Worm (Caenorhabditis elegans) whole organism, young adult: ENCODE data around the gene ZK185.4.

Experiments used
- B0261.1 ChIP-seq: sonication (generic microtip); optimal IDR thresholded peaks from 2 replicates; lab custom pipeline; 2016; ENCODE audit warnings: mild to moderate bottlenecking, missing genetic modification characterization, moderate library complexity, missing compliant biosample characterization
- C06A6.2 ChIP-seq: fragments of 200-800 bp; sonication (Bioruptor generic); conservative IDR thresholded peaks from 2 replicates; pipeline ENCODE4 v1.3.6; 2022; ENCODE audit warnings: missing genetic modification characterization, missing compliant biosample characterization
- F57C9.4 ChIP-seq: sonication (generic microtip); optimal IDR thresholded peaks from 2 replicates; lab custom pipeline; 2017; ENCODE audit warnings: mild to moderate bottlenecking, missing genetic modification characterization, missing compliant biosample characterization
- K12H6.12 ChIP-seq: fragments of 200-800 bp; sonication (Bioruptor generic); optimal IDR thresholded peaks from 2 replicates; lab custom pipeline; 2018; ENCODE audit warnings: mild to moderate bottlenecking, missing genetic modification characterization, missing compliant biosample characterization
- Y79H2A.3 ChIP-seq: fragments of 200-800 bp; sonication (Bioruptor generic); conservative IDR thresholded peaks from 2 replicates; pipeline ENCODE4 v1.3.6; 2022; ENCODE audit warnings: missing genetic modification reagents, missing genetic modification characterization, missing compliant biosample characterization
- atf-7 ChIP-seq: sonication (generic microtip); optimal IDR thresholded peaks from 2 replicates; lab custom pipeline; 2017; ENCODE audit warnings: mild to moderate bottlenecking, missing genetic modification characterization, missing compliant biosample characterization
- athp-1 ChIP-seq: sonication (generic microtip); optimal IDR thresholded peaks from 2 replicates; lab custom pipeline; 2017; ENCODE audit warnings: mild to moderate bottlenecking, missing genetic modification characterization, missing compliant biosample characterization
- attf-5 ChIP-seq: fragments of 200-800 bp; sonication (Bioruptor generic); optimal IDR thresholded peaks from 2 replicates; lab custom pipeline; 2018; ENCODE audit warnings: mild to moderate bottlenecking, missing genetic modification characterization, missing compliant biosample characterization
- bed-2 ChIP-seq: fragments of 200-800 bp; sonication (Bioruptor generic); IDR thresholded peaks from 2 replicates; pipeline ENCODE4 v1.3.6; 2022; ENCODE audit warnings: missing genetic modification reagents, missing genetic modification characterization, missing compliant biosample characterization
- chd-7 ChIP-seq: sonication (generic microtip); optimal IDR thresholded peaks from 2 replicates; lab custom pipeline; 2016; ENCODE audit warnings: mild to moderate bottlenecking, missing genetic modification characterization, moderate library complexity, missing compliant biosample characterization
- dox-1 ChIP-seq: fragments of 200-800 bp; sonication (Bioruptor generic); IDR thresholded peaks from 2 replicates; pipeline ENCODE4 v1.3.6; 2022; ENCODE audit warnings: missing genetic modification reagents, missing genetic modification characterization, missing compliant biosample characterization
- efl-1 ChIP-seq: fragments of 150-350 bp; optimal IDR thresholded peaks from 2 replicates; lab custom pipeline; 2014; ENCODE audit warnings: missing biosample characterization, missing genetic modification reagents, missing genetic modification characterization
- egrh-3 ChIP-seq: fragments of 200-800 bp; sonication (Bioruptor generic); IDR thresholded peaks from 2 replicates; pipeline ENCODE4 v1.3.6; 2022; ENCODE audit warnings: missing genetic modification reagents, missing genetic modification characterization, missing compliant biosample characterization
- gei-17 ChIP-seq: fragments of 200-800 bp; sonication (Bioruptor generic); optimal IDR thresholded peaks from 2 replicates; lab custom pipeline; 2018; ENCODE audit warnings: mild to moderate bottlenecking, missing genetic modification characterization, missing compliant biosample characterization
- him-1 ChIP-seq: sonication (generic microtip); optimal IDR thresholded peaks from 2 replicates; lab custom pipeline; 2016; ENCODE audit warnings: missing genotype, missing genetic modification reagents, missing genetic modification characterization, missing compliant biosample characterization
- hmg-20 ChIP-seq: fragments of 200-800 bp; sonication (Bioruptor generic); IDR thresholded peaks from 2 replicates; pipeline ENCODE4 v1.3.6; 2022; ENCODE audit warnings: missing genetic modification reagents, missing genetic modification characterization, missing compliant biosample characterization
- lin-26 ChIP-seq: fragments of 200-800 bp; sonication (Bioruptor generic); IDR thresholded peaks from 2 replicates; pipeline ENCODE4 v1.3.6; 2022; ENCODE audit warnings: missing genetic modification reagents, missing genetic modification characterization, missing compliant biosample characterization
- lin-35 ChIP-seq, 3 experiments: fragments of 150-350 bp in 2 of 3; sonication (generic microtip) in 1 of 3; optimal IDR thresholded peaks; 2 replicates each; lab custom pipeline; 2014 to 2018; ENCODE audit warnings: missing biosample characterization in 3 of 3, missing genetic modification characterization in 3 of 3, missing genetic modification reagents in 3 of 3
- lin-40 ChIP-seq: sonication (generic microtip); optimal IDR thresholded peaks from 2 replicates; lab custom pipeline; 2016; ENCODE audit warnings: missing genetic modification characterization, mild to moderate bottlenecking, missing compliant biosample characterization, missing genotype, missing genetic modification reagents
- lsy-27 ChIP-seq: sonication (generic microtip); optimal IDR thresholded peaks from 2 replicates; lab custom pipeline; 2017; ENCODE audit warnings: missing genetic modification characterization, mild to moderate bottlenecking, missing compliant biosample characterization, antibody characterized with exemption, missing genotype, borderline replicate concordance; ENCODE audit not compliant: insufficient read depth
- madf-10 ChIP-seq: sonication (generic microtip); optimal IDR thresholded peaks from 2 replicates; lab custom pipeline; 2016; ENCODE audit warnings: mild to moderate bottlenecking, missing genetic modification characterization, missing compliant biosample characterization
- madf-8 ChIP-seq: fragments of 200-800 bp; sonication (Bioruptor generic); conservative IDR thresholded peaks from 2 replicates; pipeline ENCODE4 v1.3.6; 2022; ENCODE audit warnings: missing genetic modification reagents, missing genetic modification characterization, missing compliant biosample characterization
- nfyb-1 ChIP-seq: fragments of 200-800 bp; sonication (Bioruptor generic); IDR thresholded peaks from 2 replicates; pipeline ENCODE4 v1.3.6; 2022; ENCODE audit warnings: missing genetic modification reagents, missing genetic modification characterization, missing compliant biosample characterization
- nhr-179 ChIP-seq: sonication (generic microtip); optimal IDR thresholded peaks from 2 replicates; lab custom pipeline; 2016; ENCODE audit warnings: mild to moderate bottlenecking, missing genetic modification characterization, missing compliant biosample characterization
- nhr-80 ChIP-seq: sonication (generic microtip); optimal IDR thresholded peaks from 2 replicates; lab custom pipeline; 2016; ENCODE audit warnings: missing genetic modification characterization, missing compliant biosample characterization
- unc-130 ChIP-seq: sonication (generic microtip); optimal IDR thresholded peaks from 2 replicates; lab custom pipeline; 2016; ENCODE audit warnings: missing genetic modification reagents, missing genetic modification characterization, missing compliant biosample characterization
- zfh-2 ChIP-seq: fragments of 200-800 bp; sonication (Bioruptor generic); conservative IDR thresholded peaks from 2 replicates; pipeline ENCODE4 v1.3.6; 2022; ENCODE audit warnings: missing genetic modification reagents, missing genetic modification characterization, missing compliant biosample characterization
- zim-3 ChIP-seq: sonication (generic microtip); optimal IDR thresholded peaks from 2 replicates; lab custom pipeline; 2017; ENCODE audit warnings: mild to moderate bottlenecking, missing genetic modification characterization, moderate library complexity, missing compliant biosample characterization
- ztf-25 ChIP-seq: fragments of 200-800 bp; sonication (Bioruptor generic); IDR thresholded peaks from 2 replicates; pipeline ENCODE4 v1.3.6; 2022; ENCODE audit warnings: missing genetic modification reagents, missing genetic modification characterization, missing compliant biosample characterization
- ztf-26 ChIP-seq: sonication (generic microtip); optimal IDR thresholded peaks from 2 replicates; lab custom pipeline; 2017; ENCODE audit warnings: missing genetic modification characterization, missing compliant biosample characterization

Gene ZK185.4

ce11 chrIV:4511259-4511890 lies 21.6 kb downstream of the ZK185.4 start, which contains the start of the genes rfth-1 and ZK180.8 (continued):
- TF ChIP-seq ztf-26 (tag; lab: Kevin White, UChicago), result no peak
- TF ChIP-seq chd-7 (tag; lab: Kevin White, UChicago), result peak; percentile 28
- peak; percentile 36 for TF ChIP-seq nhr-80 (tag; lab: Kevin White, UChicago)
- peak in 1 of 3 experiments; percentile 17 for TF ChIP-seq lin-35 (GFP tag; optimal IDR thresholded peaks at IDR 0.05; lab: Kevin White, UChicago)
- TF ChIP-seq attf-5, result no peak
- peak; percentile 10 for TF ChIP-seq gei-17 (GFP tag; lab: Kevin White, UChicago)
- no peak for TF ChIP-seq efl-1 (GFP tag; lab: Kevin White, UChicago)
- TF ChIP-seq madf-10, result no peak
- TF ChIP-seq C06A6.2, result no peak
- no peak for TF ChIP-seq madf-8 (GFP tag; lab: Robert Waterston, UW)
- no peak for TF ChIP-seq athp-1 (tag; lab: Kevin White, UChicago)
- TF ChIP-seq K12H6.12 (tag; lab: Kevin White, UChicago), result no peak
- peak; percentile 47; the same call in 1 of the 2 replicates for TF ChIP-seq nfyb-1 (GFP tag; lab: Robert Waterston, UW)
- TF ChIP-seq unc-130 (GFP tag; lab: Kevin White, UChicago), result no peak
- TF ChIP-seq, all 124 proteins: peak for 21

- peak; percentile 50; the same call in 1 of the 2 replicates for TF ChIP-seq zfh-2 (GFP tag; lab: Robert Waterston, UW)
- no peak for TF ChIP-seq nhr-179 (tag; lab: Kevin White, UChicago)
- TF ChIP-seq dox-1 (GFP tag; lab: Robert Waterston, UW), result peak; percentile 10; the same call in 1 of the 2 replicates
These were observed 26.3 kb downstream of the ZK185.4 start, which contains the start of gene gbb-2 for ce11 chrIV:4506637-4507036. Gene gbb-2 (minus strand): TSS chrIV:4506748.

- TF ChIP-seq zim-3, result no peak
- TF ChIP-seq lsy-27 (tag; lab: Kevin White, UChicago), result no peak
- TF ChIP-seq lin-35 (GFP tag; optimal IDR thresholded peaks at IDR 0.05; lab: Kevin White, UChicago), result no peak
- TF ChIP-seq B0261.1 (tag; lab: Kevin White, UChicago), result no peak
- no peak for TF ChIP-seq Y79H2A.3 (GFP tag; lab: Robert Waterston, UW)
- no peak for TF ChIP-seq lin-26 (GFP tag; lab: Robert Waterston, UW)
- TF ChIP-seq ztf-25 (GFP tag; lab: Robert Waterston, UW), result no peak
- no peak for TF ChIP-seq hmg-20 (GFP tag; lab: Robert Waterston, UW)
- TF ChIP-seq lin-40, result no peak
- no peak for TF ChIP-seq madf-10
- no peak for TF ChIP-seq atf-7 (tag; lab: Kevin White, UChicago)
These were observed 27.8 kb downstream of the ZK185.4 start for ce11 chrIV:4505078-4505477.

- TF ChIP-seq madf-10 (no peak), zfh-2 (GFP tag; lab: Robert Waterston, UW) (peak; percentile 76), egrh-3 (GFP tag; lab: Robert Waterston, UW) (peak; percentile 21; the same call in 1 of the 2 replicates)
These were observed 42.7 kb downstream of the ZK185.4 start, which contains the start of gene ZK180.7 for ce11 chrIV:4490148-4490652. Gene ZK180.7 (plus strand): TSS chrIV:4490542.

- TF ChIP-seq him-1 (tag; lab: Kevin White, UChicago) (no peak), F57C9.4 (tag; lab: Kevin White, UChicago) (no peak), bed-2 (no peak), nhr-80 (tag; lab: Kevin White, UChicago) (peak; percentile 53)
These were observed 46.2 kb downstream of the ZK185.4 start, which contains the start of gene trx-3 for ce11 chrIV:4486738-4487137. Gene trx-3 (plus strand): TSS chrIV:4487028.
